Fruit fly (Drosophila melanogaster) whole organism, embryonic: ENCODE data around the gene Cdc5.

Experiments
- Atf3 ChIP-seq: fragments of 200-800 bp; sonication (Bioruptor generic); optimal IDR thresholded peaks from 3 replicates; lab custom pipeline; 2016; ENCODE audit warnings: missing biosample characterization, missing genetic modification characterization
- CG10462 ChIP-seq: fragments of 200-800 bp; sonication (Bioruptor generic); optimal IDR thresholded peaks from 2 replicates; lab custom pipeline; 2016; ENCODE audit warnings: missing biosample characterization, missing genetic modification characterization
- CG11560 ChIP-seq: fragments of 200-800 bp; sonication (Bioruptor generic); IDR thresholded peaks from 3 replicates; pipeline ENCODE4 v1.3.6; 2022; ENCODE audit warnings: missing biosample characterization, missing genetic modification characterization
- CG13624 ChIP-seq: fragments of 200-800 bp; sonication (Bioruptor generic); optimal IDR thresholded peaks from 2 replicates; lab custom pipeline; 2016; ENCODE audit warnings: missing biosample characterization, missing genetic modification characterization
- CG14710 ChIP-seq: fragments of 200-800 bp; sonication (Bioruptor generic); optimal IDR thresholded peaks from 3 replicates; lab custom pipeline; 2019; ENCODE audit warnings: missing biosample characterization, mild to moderate bottlenecking, missing genetic modification characterization, moderate library complexity
- CG15696 ChIP-seq: fragments of 200-800 bp; sonication (Bioruptor generic); optimal IDR thresholded peaks from 2 replicates; lab custom pipeline; 2019; ENCODE audit warnings: missing biosample characterization, mild to moderate bottlenecking, missing genetic modification characterization, moderate library complexity
- CG1603 ChIP-seq: fragments of 200-800 bp; sonication (Bioruptor generic); optimal IDR thresholded peaks from 2 replicates; lab custom pipeline; 2019; ENCODE audit warnings: missing biosample characterization, mild to moderate bottlenecking, missing genetic modification characterization, moderate library complexity
- CG16863 ChIP-seq: fragments of 200-800 bp; sonication (Bioruptor generic); optimal IDR thresholded peaks from 3 replicates; lab custom pipeline; 2016; ENCODE audit warnings: missing biosample characterization, missing genetic modification characterization
- CG1792 ChIP-seq: fragments of 200-800 bp; sonication (Bioruptor generic); optimal IDR thresholded peaks from 2 replicates; lab custom pipeline; 2016; ENCODE audit warnings: missing biosample characterization, missing genetic modification characterization
- CG2712 ChIP-seq: fragments of 200-800 bp; optimal IDR thresholded peaks from 3 replicates; lab custom pipeline; 2019; ENCODE audit warnings: missing biosample characterization, mild to moderate bottlenecking, missing genetic modification characterization, moderate library complexity
- CG6254 ChIP-seq: fragments of 200-800 bp; sonication (Bioruptor generic); optimal IDR thresholded peaks from 3 replicates; lab custom pipeline; 2017; ENCODE audit warnings: mild to moderate bottlenecking, missing biosample characterization, missing genetic modification reagents, missing genetic modification characterization
- CG7556 ChIP-seq: fragments of 200-800 bp; sonication (Bioruptor generic); optimal IDR thresholded peaks from 2 replicates; lab custom pipeline; 2017; ENCODE audit warnings: missing biosample characterization, mild to moderate bottlenecking, missing genetic modification characterization
- CG7839 ChIP-seq: fragments of 200-800 bp; sonication (Bioruptor generic); optimal IDR thresholded peaks from 3 replicates; lab custom pipeline; 2018; ENCODE audit warnings: missing biosample characterization, mild to moderate bottlenecking, missing genetic modification characterization, moderate library complexity
- D19B ChIP-seq: fragments of 200-800 bp; sonication (Bioruptor generic); optimal IDR thresholded peaks from 2 replicates; lab custom pipeline; 2017; ENCODE audit warnings: missing biosample characterization, mild to moderate bottlenecking, missing genetic modification characterization
- Dip2 ChIP-seq: fragments of 200-800 bp; sonication (Bioruptor generic); IDR thresholded peaks from 2 replicates; pipeline ENCODE4 v1.3.6; 2022; ENCODE audit warnings: missing biosample characterization, missing genetic modification characterization
- Ets65A ChIP-seq: fragments of 200-800 bp; sonication (Bioruptor generic); peaks from one replicate; lab custom pipeline; 2016; ENCODE audit warnings: missing biosample characterization, missing genetic modification characterization
- HLH4C ChIP-seq: fragments of 200-800 bp; sonication (Bioruptor generic); IDR thresholded peaks from 3 replicates; pipeline ENCODE4 v1.3.6; 2022; ENCODE audit warnings: missing biosample characterization, missing genetic modification characterization; ENCODE audit not compliant: partially characterized antibody
- HLH54F ChIP-seq: fragments of 200-800 bp; sonication (Bioruptor generic); optimal IDR thresholded peaks from 3 replicates; lab custom pipeline; 2016; ENCODE audit warnings: missing biosample characterization, missing genetic modification characterization
- HmgD ChIP-seq: fragments of 200-800 bp; sonication (Bioruptor generic); optimal IDR thresholded peaks from 3 replicates; lab custom pipeline; 2016; ENCODE audit warnings: missing biosample characterization, missing genetic modification characterization
- Lpt ChIP-seq: fragments of >200 bp; optimal IDR thresholded peaks from 2 replicates; lab custom pipeline; 2018; ENCODE audit warnings: missing biosample characterization, missing genetic modification characterization
- MTF-1 ChIP-seq: fragments of 200-800 bp; sonication (Bioruptor generic); optimal IDR thresholded peaks from 2 replicates; lab custom pipeline; 2018; ENCODE audit warnings: missing biosample characterization, mild to moderate bottlenecking, missing genetic modification characterization, borderline replicate concordance
- NK7.1 ChIP-seq: fragments of 200-800 bp; sonication (Bioruptor generic); optimal IDR thresholded peaks from 3 replicates; lab custom pipeline; 2016; ENCODE audit warnings: missing biosample characterization, missing genetic modification characterization
- Nf-YB ChIP-seq: fragments of 200-800 bp; sonication (Bioruptor generic); optimal IDR thresholded peaks from 3 replicates; lab custom pipeline; 2019; ENCODE audit warnings: missing biosample characterization, mild to moderate bottlenecking, missing genetic modification characterization, moderate library complexity
- Opbp ChIP-seq: fragments of 200-800 bp; sonication (Bioruptor generic); IDR thresholded peaks from 3 replicates; pipeline ENCODE4 v1.3.6; 2022; ENCODE audit warnings: missing biosample characterization, missing genetic modification characterization; ENCODE audit not compliant: partially characterized antibody
- Scr ChIP-seq: fragments of 200-800 bp; sonication (Bioruptor generic); IDR thresholded peaks from 2 replicates; pipeline ENCODE4 v1.3.6; 2022; ENCODE audit warnings: missing biosample characterization, missing genetic modification characterization; ENCODE audit not compliant: partially characterized antibody
- Sox102F ChIP-seq: fragments of 200-800 bp; sonication (Bioruptor generic); optimal IDR thresholded peaks from 2 replicates; lab custom pipeline; 2018; ENCODE audit warnings: missing biosample characterization, mild to moderate bottlenecking, missing genetic modification characterization, moderate library complexity
- Stat92E ChIP-seq, 3 experiments: fragments of >200 bp in 2 of 3; fragments of 200-800 bp in 1 of 3; sonication (Bioruptor generic) in 1 of 3; optimal IDR thresholded peaks; 2 replicates each; lab custom pipeline; 2017 to 2019; ENCODE audit warnings: missing biosample characterization in 3 of 3, missing genetic modification characterization in 3 of 3, mild to moderate bottlenecking in 1 of 3, moderate library complexity in 1 of 3
- Vsx1 ChIP-seq: fragments of 200-800 bp; sonication (Bioruptor generic); optimal IDR thresholded peaks from 2 replicates; lab custom pipeline; 2017; ENCODE audit warnings: missing biosample characterization, mild to moderate bottlenecking, missing genetic modification characterization, missing genetic modification reagents
- bsh ChIP-seq, 2 experiments: fragments of 200-800 bp; sonication (Bioruptor generic); optimal IDR thresholded peaks; 2 replicates each; lab custom pipeline; 2017 to 2018; ENCODE audit warnings: mild to moderate bottlenecking in 2 of 2, missing biosample characterization in 2 of 2, missing genetic modification characterization in 2 of 2, moderate library complexity in 1 of 2
- cad ChIP-seq: fragments of >200 bp; optimal IDR thresholded peaks from 2 replicates; lab custom pipeline; 2017; ENCODE audit warnings: missing biosample characterization, missing genetic modification characterization
- disco-r ChIP-seq: fragments of 200-800 bp; sonication (Bioruptor generic); optimal IDR thresholded peaks from 2 replicates; lab custom pipeline; 2016; ENCODE audit warnings: missing biosample characterization, missing genetic modification characterization
- dpn ChIP-seq, 2 experiments: fragments of 200-800 bp; sonication (Bioruptor generic); optimal IDR thresholded peaks; 3 replicates each; lab custom pipeline; 2016; ENCODE audit warnings: missing biosample characterization in 2 of 2, missing genetic modification characterization in 2 of 2
- exex ChIP-seq: fragments of 200-800 bp; sonication (Bioruptor generic); optimal IDR thresholded peaks from 4 replicates; lab custom pipeline; 2018; ENCODE audit warnings: missing biosample characterization, mild to moderate bottlenecking, missing genetic modification characterization, moderate library complexity
- fd96Cb ChIP-seq: fragments of 200-800 bp; sonication (Bioruptor generic); optimal IDR thresholded peaks from 2 replicates; lab custom pipeline; 2018; ENCODE audit warnings: missing biosample characterization, mild to moderate bottlenecking, missing genetic modification characterization, moderate library complexity
- ftz-f1 ChIP-seq: fragments of 200-800 bp; sonication (Bioruptor generic); optimal IDR thresholded peaks from 2 replicates; lab custom pipeline; 2016; ENCODE audit warnings: missing biosample characterization, missing genetic modification characterization
- gcm ChIP-seq: fragments of 200-800 bp; sonication (Bioruptor generic); optimal IDR thresholded peaks from 2 replicates; lab custom pipeline; 2019; ENCODE audit warnings: missing biosample characterization, mild to moderate bottlenecking, missing genetic modification characterization, moderate library complexity
- gsb-n ChIP-seq: fragments of 200-800 bp; sonication (Bioruptor generic); optimal IDR thresholded peaks from 3 replicates; lab custom pipeline; 2018; ENCODE audit warnings: missing biosample characterization, mild to moderate bottlenecking, missing genetic modification characterization
- hkb ChIP-seq, 2 experiments: fragments of 200-800 bp in 1 of 2; fragments of >200 bp in 1 of 2; sonication (Bioruptor generic) in 1 of 2; IDR thresholded peaks in 1 of 2; optimal IDR thresholded peaks in 1 of 2; 2 replicates each; pipeline versions ENCODE4 v1.3.6 to Lab custom; 2017 to 2022; ENCODE audit warnings: missing biosample characterization in 1 of 2, missing genetic modification characterization in 1 of 2
- nom ChIP-seq: fragments of 200-800 bp; sonication (Bioruptor generic); optimal IDR thresholded peaks from 2 replicates; lab custom pipeline; 2017; ENCODE audit warnings: missing biosample characterization, missing genetic modification characterization, mild to moderate bottlenecking, moderate library complexity, missing genetic modification reagents
- onecut ChIP-seq: fragments of 200-800 bp; sonication (Bioruptor generic); IDR thresholded peaks from 2 replicates; pipeline ENCODE4 v1.3.6; 2022; ENCODE audit warnings: missing biosample characterization, missing genetic modification characterization
- pb ChIP-seq: fragments of 200-800 bp; sonication (Bioruptor generic); optimal IDR thresholded peaks from 3 replicates; lab custom pipeline; 2016; ENCODE audit warnings: missing biosample characterization, missing genetic modification characterization
- tap ChIP-seq: fragments of 200-800 bp; optimal IDR thresholded peaks from 3 replicates; lab custom pipeline; 2019; ENCODE audit warnings: missing biosample characterization, mild to moderate bottlenecking, missing genetic modification characterization, moderate library complexity
- zf30C ChIP-seq: fragments of 200-800 bp; sonication (Bioruptor generic); optimal IDR thresholded peaks from 3 replicates; lab custom pipeline; 2018; ENCODE audit warnings: missing biosample characterization, mild to moderate bottlenecking, missing genetic modification characterization
- zfh1 ChIP-seq: fragments of 200-800 bp; sonication (Bioruptor generic); IDR thresholded peaks from 3 replicates; pipeline ENCODE4 v1.3.6; 2022; ENCODE audit warnings: missing biosample characterization, missing genetic modification characterization

Cdc5 gene

DNA sequence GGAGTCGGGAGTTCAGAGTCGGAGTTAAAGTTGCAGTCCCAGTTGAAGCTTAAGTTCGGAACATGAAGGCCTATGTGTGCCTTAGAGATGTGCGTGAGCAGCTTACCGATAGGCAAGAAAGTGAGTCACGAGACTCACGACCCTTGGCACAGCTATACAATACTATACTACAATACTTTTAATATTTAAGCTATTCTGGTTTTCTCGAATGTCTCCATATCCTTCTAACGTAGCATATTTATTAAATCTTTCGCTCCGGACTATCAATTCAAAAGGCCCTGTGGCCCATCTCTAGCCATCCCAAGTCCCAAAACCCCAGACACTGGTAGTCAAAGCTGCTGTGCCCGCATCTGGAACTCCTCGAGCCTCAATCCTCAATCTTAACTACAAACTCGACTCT lies 29.0 kb upstream of the Cdc5 start (continued):
- no peak for TF ChIP-seq tap (tag; lab: Kevin White, UChicago)
- TF ChIP-seq hkb (optimal IDR thresholded peaks at IDR 0.05; lab: Kevin White, UChicago): no peak
- TF ChIP-seq hkb (GFP tag; IDR thresholded peaks at IDR 0.05; lab: Robert Waterston, UW): no peak
- TF ChIP-seq CG14710 (tag; lab: Kevin White, UChicago): peak; percentile 22
- no peak for TF ChIP-seq CG16863 (GFP tag; lab: Kevin White, UChicago)
- TF ChIP-seq ftz-f1 (GFP tag; lab: Kevin White, UChicago): no peak
- TF ChIP-seq CG1792: no peak
- peak; percentile 65 for TF ChIP-seq Scr (GFP tag; lab: Robert Waterston, UW)
- TF ChIP-seq Lpt: no peak
- no peak for TF ChIP-seq dpn (GFP tag; optimal IDR thresholded peaks at IDR 0.05; lab: Kevin White, UChicago)
- no peak for TF ChIP-seq NK7.1 (GFP tag; lab: Kevin White, UChicago)
- TF ChIP-seq bsh (GFP tag; optimal IDR thresholded peaks at IDR 0.05; lab: Kevin White, UChicago): no peak
- TF ChIP-seq pb (GFP tag; lab: Kevin White, UChicago): no peak

- TF ChIP-seq bsh (GFP tag; optimal IDR thresholded peaks at IDR 0.05; lab: Kevin White, UChicago) (peak in 1 of 2 experiments; percentile 1), Ets65A (GFP tag; lab: Kevin White, UChicago) (peak; percentile 75), CG11560 (no peak)
Measured at dm6 chr3L:388094-388493, 26.9 kb upstream of the Cdc5 start.

DNA sequence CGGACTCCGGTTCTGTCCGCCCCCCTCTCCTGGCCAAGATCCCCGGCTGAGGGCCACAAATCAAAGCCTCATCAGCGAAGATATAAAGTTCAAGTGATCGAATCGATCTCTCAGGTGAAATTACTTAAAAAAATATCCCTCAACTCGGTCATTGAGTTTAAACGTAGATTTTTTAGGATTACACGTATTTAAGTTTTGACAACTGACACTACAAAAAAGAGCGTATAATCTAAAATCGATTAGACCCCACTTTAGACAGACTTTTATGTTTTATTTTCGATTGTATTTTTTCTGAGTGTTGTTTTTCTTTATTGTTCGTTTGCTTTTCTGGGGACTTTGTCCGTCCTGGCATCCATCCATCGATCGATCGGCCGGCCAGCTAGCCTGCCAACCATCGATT lies 23.9 kb upstream of the Cdc5 start:
- TF ChIP-seq CG6254 (no peak), nom (GFP tag; lab: Kevin White, UChicago) (peak; percentile 28), CG2712 (tag; lab: Kevin White, UChicago) (no peak), gcm (GFP tag; lab: Kevin White, UChicago) (no peak)

dm6 chr3L:380886-381546 lies 19.8 kb upstream of the Cdc5 start:
- TF ChIP-seq D19B (GFP tag; lab: Kevin White, UChicago) (no peak), CG7839 (peak; percentile 32), onecut (GFP tag; lab: Robert Waterston, UW) (no peak), exex (no peak), CG15696 (tag; lab: Kevin White, UChicago) (peak; percentile 64), Sox102F (GFP tag; lab: Kevin White, UChicago) (peak; percentile 18), CG13624 (GFP tag; lab: Kevin White, UChicago) (no peak), zf30C (GFP tag; lab: Kevin White, UChicago) (peak; percentile 69), MTF-1 (GFP tag; lab: Kevin White, UChicago) (no peak), Nf-YB (GFP tag; lab: Kevin White, UChicago) (peak; percentile 8), CG7556 (GFP tag; lab: Kevin White, UChicago) (no peak), disco-r (no peak), Atf3 (GFP tag; lab: Kevin White, UChicago) (no peak), Vsx1 (GFP tag; lab: Kevin White, UChicago) (no peak), Opbp (GFP tag; lab: Robert Waterston, UW) (no peak), HmgD (GFP tag; lab: Kevin White, UChicago) (no peak), Stat92E (GFP tag; optimal IDR thresholded peaks at IDR 0.05; lab: Kevin White, UChicago) (peak in 1 of 3 experiments; percentile 15), gsb-n (peak; percentile 34), cad (GFP tag; lab: Kevin White, UChicago) (peak; percentile 64), zfh1 (GFP tag; lab: Robert Waterston, UW) (peak; percentile 46; the same call in 2 of the 3 replicates), CG6254 (peak; percentile 1), ftz-f1 (GFP tag; lab: Kevin White, UChicago) (no peak), CG1603 (tag; lab: Kevin White, UChicago) (peak; percentile 52), HLH4C (GFP tag; lab: Robert Waterston, UW) (no peak), HLH54F (GFP tag; lab: Kevin White, UChicago) (no peak), fd96Cb (tag; lab: Kevin White, UChicago) (peak; percentile 32), CG10462 (GFP tag; lab: Kevin White, UChicago) (no peak), Dip2 (GFP tag; lab: Robert Waterston, UW) (no peak)
